Worm (Caenorhabditis elegans): Measurements from ENCODE around the gene R07G3.8.

Gene R07G3.8

DNA sequence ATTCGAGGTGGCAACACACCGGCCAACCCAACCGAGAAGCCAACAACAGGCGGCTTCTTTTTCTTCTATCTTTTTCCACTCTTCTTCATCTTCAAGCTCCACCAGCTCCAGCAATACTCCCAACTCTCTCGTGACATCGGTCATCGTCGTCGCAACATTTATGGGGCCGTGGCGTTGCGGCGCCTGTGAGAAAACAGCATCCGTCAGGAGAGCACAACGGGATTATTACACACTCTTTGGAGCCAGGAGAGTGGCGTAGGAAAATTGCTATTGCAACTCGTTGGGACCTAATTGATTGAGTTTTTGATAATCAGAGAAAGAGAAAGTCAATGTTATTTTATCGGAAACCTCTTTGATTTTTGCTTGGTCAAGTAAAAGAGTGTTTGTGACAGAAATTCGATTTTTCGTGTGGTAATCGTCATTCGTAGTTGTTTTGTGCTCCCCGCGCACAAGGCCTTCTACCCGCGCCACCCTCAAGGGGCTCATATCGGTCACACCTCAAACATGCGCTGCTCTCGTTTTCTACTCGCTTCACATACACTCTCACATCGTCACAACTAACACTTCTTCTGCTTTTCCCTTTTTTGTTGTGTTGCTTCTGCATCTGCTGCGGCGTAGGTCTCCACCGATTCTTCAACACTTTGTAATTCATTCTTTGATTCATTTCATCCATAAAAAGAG, 20.0 kb upstream of the R07G3.8 start:
- TF ChIP-seq zfh-2 (GFP tag; conservative IDR thresholded peaks at IDR 0.05) = 0 out of 2 replicates have a peak, but pooled peaks have one; percentile 26
- TF ChIP-seq B0035.1 (tag; optimal IDR thresholded peaks at IDR 0.05) = no peak
- peak; percentile 42; the same call in 1 of the 2 replicates for TF ChIP-seq ztf-28 (GFP tag; IDR thresholded peaks at IDR 0.05)

DNA sequence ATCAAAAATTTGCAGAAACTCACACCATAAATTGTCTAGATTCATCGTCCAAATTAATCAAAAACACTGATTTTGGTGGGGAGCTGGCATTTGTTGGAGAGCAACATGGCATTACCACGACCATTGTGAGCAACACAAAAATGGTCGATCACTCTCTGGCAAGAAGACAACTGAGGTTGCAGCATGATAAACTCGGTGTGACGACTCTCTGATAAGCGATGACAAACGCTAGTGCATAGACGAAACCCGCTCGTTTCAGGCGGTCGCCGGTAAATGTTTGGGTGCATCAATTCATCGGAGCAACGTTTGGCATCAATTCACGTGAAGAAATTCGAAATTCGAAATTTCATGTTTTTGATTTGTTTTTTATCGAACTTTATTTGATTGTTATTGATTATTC, 18.7 kb upstream of the R07G3.8 start:
- no peak for TF ChIP-seq mes-4 (tag; optimal IDR thresholded peaks at IDR 0.05)
- TF ChIP-seq madf-6 (GFP tag; IDR thresholded peaks at IDR 0.05) = no peak
- no peak for TF ChIP-seq ztf-25 (GFP tag; IDR thresholded peaks at IDR 0.05)
- no peak for TF ChIP-seq cebp-1 (GFP tag; IDR thresholded peaks at IDR 0.05)
- peak; percentile 6 for TF ChIP-seq cebp-1 (tag; optimal IDR thresholded peaks at IDR 0.05)
- peak; percentile 47 for TF ChIP-seq dox-1 (GFP tag; IDR thresholded peaks at IDR 0.05)
- no peak for TF ChIP-seq Y95B8A.8 (GFP tag; IDR thresholded peaks at IDR 0.05)
- peak; percentile 31 for TF ChIP-seq atf-7 (tag; optimal IDR thresholded peaks at IDR 0.05)
- no peak for TF ChIP-seq egl-44 (GFP tag; IDR thresholded peaks at IDR 0.05)
- no peak for TF ChIP-seq dpl-1 (GFP tag; optimal IDR thresholded peaks at IDR 0.05)
- TF ChIP-seq rcor-1 (GFP tag; IDR thresholded peaks at IDR 0.05) = no peak
- TF ChIP-seq ets-4 (GFP tag; optimal IDR thresholded peaks at IDR 0.05) = peak; percentile 31
- no peak for TF ChIP-seq K12H6.12 (tag; optimal IDR thresholded peaks at IDR 0.05)
- no peak for TF ChIP-seq ztf-18 (tag; optimal IDR thresholded peaks at IDR 0.05)
- 0 out of 2 replicates have a peak, but pooled peaks have one; percentile 24 for TF ChIP-seq ztf-28 (GFP tag; IDR thresholded peaks at IDR 0.05)
- no peak for TF ChIP-seq ceh-40 (GFP tag; IDR thresholded peaks at IDR 0.05)
- no peak for TF ChIP-seq D2030.7 (GFP tag; IDR thresholded peaks at IDR 0.05)
- no peak for TF ChIP-seq nfya-2 (GFP tag; IDR thresholded peaks at IDR 0.05)
- no peak for TF ChIP-seq attf-6 (GFP tag; IDR thresholded peaks at IDR 0.05)
- peak; percentile 94 for TF ChIP-seq nhr-80 (tag; optimal IDR thresholded peaks at IDR 0.05)
- TF ChIP-seq aptf-2 (GFP tag; conservative IDR thresholded peaks at IDR 0.05) = no peak

DNA sequence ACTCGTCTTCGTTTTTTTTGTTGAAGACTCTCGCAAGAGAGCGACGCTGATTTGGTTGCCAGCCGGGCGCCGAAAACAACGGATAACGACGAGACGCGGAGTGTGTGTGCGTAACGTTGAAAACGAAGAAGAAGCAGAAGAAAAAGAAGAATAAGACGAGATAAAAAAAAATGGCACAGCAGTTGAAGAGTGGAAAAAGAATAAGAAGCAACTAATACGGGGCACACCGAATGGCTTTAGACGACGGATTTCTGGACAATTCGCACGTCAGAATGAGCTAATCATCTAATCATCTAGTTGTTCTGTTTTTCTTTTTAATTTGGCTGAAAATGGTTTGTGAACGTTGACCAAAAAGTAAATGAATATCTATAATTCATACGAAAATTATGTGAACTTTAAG, 16.6 kb upstream of the R07G3.8 start:
- TF ChIP-seq lin-26 (GFP tag; IDR thresholded peaks at IDR 0.05) = no peak
- no peak for TF ChIP-seq cebp-1 (GFP tag; IDR thresholded peaks at IDR 0.05)
- no peak for TF ChIP-seq cebp-1 (tag; optimal IDR thresholded peaks at IDR 0.05)
- no peak for TF ChIP-seq F33H1.4 (GFP tag; IDR thresholded peaks at IDR 0.05)
- TF ChIP-seq nfya-2 (GFP tag; IDR thresholded peaks at IDR 0.05) = no peak
- TF ChIP-seq lsy-27 (tag; optimal IDR thresholded peaks at IDR 0.05; ENCODE audit: borderline replicate concordance, insufficient read depth) = no peak
- no peak for TF ChIP-seq F55B11.4 (tag; optimal IDR thresholded peaks at IDR 0.05; ENCODE audit: borderline replicate concordance, insufficient read depth)

DNA sequence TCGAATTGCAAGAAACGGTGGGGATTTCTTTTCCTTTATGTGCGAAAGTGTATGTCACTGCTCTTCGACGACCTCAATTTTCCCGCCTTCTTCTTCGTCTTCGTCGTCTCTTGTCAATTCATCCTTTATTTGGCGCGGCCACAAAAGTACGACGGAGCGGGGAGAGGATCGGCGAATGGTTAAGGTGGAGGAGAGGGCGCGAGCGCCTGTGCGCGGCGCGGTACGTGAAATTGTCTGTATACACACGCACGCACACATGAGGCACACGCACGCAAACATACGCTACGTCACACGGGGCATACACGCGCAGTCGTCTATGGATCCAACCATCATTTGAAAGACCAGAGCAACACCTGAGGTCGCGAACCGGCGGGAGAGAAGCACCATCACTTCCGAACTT, 15.0 kb upstream of the R07G3.8 start:
- TF ChIP-seq F37B4.10 (GFP tag; IDR thresholded peaks at IDR 0.05) (0 out of 2 replicates have a peak, but pooled peaks have one; percentile 14), madf-3 (GFP tag; IDR thresholded peaks at IDR 0.05) (0 out of 2 replicates have a peak, but pooled peaks have one; percentile 41), mcd-1 (GFP tag; IDR thresholded peaks at IDR 0.05) (no peak), nfyb-1 (GFP tag; IDR thresholded peaks at IDR 0.05) (0 out of 2 replicates have a peak, but pooled peaks have one; percentile 17), dpl-1 (GFP tag; optimal IDR thresholded peaks at IDR 0.05) (no peak), zfh-2 (GFP tag; conservative IDR thresholded peaks at IDR 0.05) (peak; percentile 92), attf-6 (GFP tag; IDR thresholded peaks at IDR 0.05) (no peak), cebp-1 (GFP tag; IDR thresholded peaks at IDR 0.05) (no peak), cebp-1 (tag; optimal IDR thresholded peaks at IDR 0.05) (peak; percentile 41), repo-1 (tag; optimal IDR thresholded peaks at IDR 0.05) (no peak), dox-1 (GFP tag; IDR thresholded peaks at IDR 0.05) (0 out of 2 replicates have a peak, but pooled peaks have one; percentile 13), lin-26 (GFP tag; IDR thresholded peaks at IDR 0.05) (peak; percentile 14; the same call in 1 of the 2 replicates)

Data from whole organism, young adult.